Worm (Caenorhabditis elegans): ENCODE results near the gene ZK1307.2.
A peak's percentile ranks its signal among the peaks of the same experiment; 100 is the strongest.

ce11 chrII:9646122-9646555 is 7.6 kb downstream of the ZK1307.2 start:
- TF ChIP-seq tab-1 (GFP tag; IDR thresholded peaks at IDR 0.05) (0 out of 2 replicates have a peak, but pooled peaks have one; percentile 53), flt-1 (GFP tag; IDR thresholded peaks at IDR 0.05) (peak; percentile 67; the same call in 1 of the 2 replicates), med-1 (GFP tag; optimal IDR thresholded peaks at IDR 0.05; ENCODE audit: insufficient read depth) (no peak), T22C8.4 (GFP tag; IDR thresholded peaks at IDR 0.05) (peak; percentile 82), cog-1 (tag; optimal IDR thresholded peaks at IDR 0.05) (peak; percentile 65), ztf-29 (GFP tag; IDR thresholded peaks at IDR 0.05) (no peak)

Data from whole organism, midembryonic.